Worm (Caenorhabditis elegans): ENCODE results near the gene C03H5.7.

DNA sequence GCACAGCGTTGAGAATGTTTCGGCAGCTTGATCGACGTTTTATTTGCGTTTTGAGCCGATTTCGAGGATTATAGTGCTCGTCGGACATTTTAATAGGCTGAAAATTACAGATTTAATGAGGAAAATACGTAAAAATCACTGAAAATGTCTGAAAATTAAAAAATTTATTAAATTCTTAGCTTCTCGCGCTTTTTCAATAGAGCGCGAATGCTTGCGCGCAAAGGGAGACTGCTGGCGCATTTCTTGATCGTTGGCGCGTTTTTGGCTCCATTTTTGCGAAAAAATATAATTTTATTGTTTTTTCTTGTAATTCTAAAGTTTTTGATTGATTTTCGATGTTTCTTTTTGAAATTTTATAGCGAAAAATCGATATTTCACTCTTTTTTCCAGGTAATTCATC is 30.8 kb downstream of the C03H5.7 start, which contains the start of the genes dnsn-1 and C24H12.4:
- TF ChIP-seq ama-1 (optimal IDR thresholded peaks at IDR 0.05), result no peak
- peak; percentile 15 for TF ChIP-seq nhr-11 (tag; optimal IDR thresholded peaks at IDR 0.05)
- peak; percentile 16 for TF ChIP-seq elt-1 (tag; optimal IDR thresholded peaks at IDR 0.05)
- TF ChIP-seq unc-39 (tag; optimal IDR thresholded peaks at IDR 0.05), result no peak
- peak; percentile 82 for TF ChIP-seq R02D3.7 (tag; optimal IDR thresholded peaks at IDR 0.05)
- TF ChIP-seq fkh-10 (GFP tag; optimal IDR thresholded peaks at IDR 0.05), result no peak
